Fruit fly (Drosophila melanogaster) whole organism: ENCODE measurements around the gene MtnE.

Experiments
- EcR ChIP-seq, 2 experiments: fragments of >200 bp; optimal IDR thresholded peaks; 2 replicates each; lab custom pipeline; 2017; ENCODE audit warnings: missing biosample characterization in 2 of 2, missing genetic modification characterization in 2 of 2, missing genetic modification reagents in 2 of 2
- pan ChIP-seq: fragments of >200 bp; optimal IDR thresholded peaks from 2 replicates; lab custom pipeline; 2017
- psq ChIP-seq: fragments of >200 bp; optimal IDR thresholded peaks from 2 replicates; lab custom pipeline; 2017

- TF ChIP-seq psq (lab: Kevin White, UChicago) (no peak), EcR (GFP tag; optimal IDR thresholded peaks at IDR 0.05; lab: Kevin White, UChicago) (no peak), pan (lab: Kevin White, UChicago) (no peak)
These were observed 50.1 kb downstream of the MtnE start, which contains the start of gene Gfrl for dm6 chr3R:20484441-20484840.
